Worm (Caenorhabditis elegans) whole organism, L1 larva: ENCODE results near the gene Y43F8B.9.

Experiments
- C34B4.2 ChIP-seq: sonication (generic microtip); optimal IDR thresholded peaks from 2 replicates; lab custom pipeline; 2017; ENCODE audit warnings: mild to moderate bottlenecking, missing genetic modification characterization, missing compliant biosample characterization
- F16B12.6 ChIP-seq: fragments of 150-350 bp; optimal IDR thresholded peaks from 2 replicates; lab custom pipeline; 2014; ENCODE audit warnings: missing biosample characterization, missing genetic modification characterization
- Y116A8C.19 ChIP-seq: sonication (generic microtip); optimal IDR thresholded peaks from 2 replicates; lab custom pipeline; 2016; ENCODE audit warnings: missing compliant biosample characterization, missing genetic modification characterization, borderline replicate concordance
- aly-2 ChIP-seq: fragments of 150-350 bp; optimal IDR thresholded peaks from 2 replicates; lab custom pipeline; 2014; ENCODE audit warnings: missing biosample characterization, missing genetic modification characterization
- ama-1 ChIP-seq: fragments of 150-350 bp; optimal IDR thresholded peaks from 2 replicates; lab custom pipeline; 2014
- blmp-1 ChIP-seq: fragments of 150-350 bp; optimal IDR thresholded peaks from 2 replicates; lab custom pipeline; 2014; ENCODE audit warnings: missing biosample characterization, missing genetic modification characterization
- ceh-63 ChIP-seq: fragments of 200-800 bp; sonication (Bioruptor generic); optimal IDR thresholded peaks from 2 replicates; lab custom pipeline; 2018; ENCODE audit warnings: mild to moderate bottlenecking, missing genetic modification characterization, missing compliant biosample characterization
- ceh-90 ChIP-seq: sonication (generic microtip); optimal IDR thresholded peaks from 2 replicates; lab custom pipeline; 2016; ENCODE audit warnings: missing genetic modification characterization, missing compliant biosample characterization
- dsc-1 ChIP-seq: sonication (generic microtip); optimal IDR thresholded peaks from 2 replicates; lab custom pipeline; 2016; ENCODE audit warnings: mild to moderate bottlenecking, missing genetic modification characterization, missing compliant biosample characterization
- efl-1 ChIP-seq, 4 experiments: fragments of 150-350 bp; optimal IDR thresholded peaks in 3 of 4; peaks in 1 of 4; 1 replicate in 1 of 4; 2 replicates in 3 of 4; lab custom pipeline; 2014; ENCODE audit warnings: missing biosample characterization in 2 of 4, missing genetic modification characterization in 2 of 4, missing genetic modification reagents in 2 of 4
- egl-27 ChIP-seq, 2 experiments: fragments of 150-350 bp in 1 of 2; sonication (generic microtip); optimal IDR thresholded peaks; 3 replicates each; lab custom pipeline; 2017 to 2018; ENCODE audit warnings: missing biosample characterization in 2 of 2, missing genetic modification characterization in 2 of 2, missing genetic modification reagents in 2 of 2
- elt-2 ChIP-seq: sonication (generic microtip); optimal IDR thresholded peaks from 2 replicates; lab custom pipeline; 2016; ENCODE audit warnings: missing genetic modification characterization, mild to moderate bottlenecking, inconsistent platforms, missing compliant biosample characterization, missing genetic modification reagents
- grh-1 ChIP-seq: fragments of 200-800 bp; sonication (Bioruptor generic); IDR thresholded peaks from 2 replicates; pipeline ENCODE4 v1.3.6; 2022; ENCODE audit warnings: missing genetic modification reagents, missing genetic modification characterization, missing compliant biosample characterization
- hlh-4 ChIP-seq: sonication (generic microtip); optimal IDR thresholded peaks from 2 replicates; lab custom pipeline; 2016; ENCODE audit warnings: mild to moderate bottlenecking, missing genetic modification characterization, missing compliant biosample characterization
- hpl-2 ChIP-seq: fragments of 150-350 bp; optimal IDR thresholded peaks from 2 replicates; lab custom pipeline; 2014; ENCODE audit warnings: missing biosample characterization, missing genetic modification reagents, missing genetic modification characterization
- isw-1 ChIP-seq: fragments of 200-800 bp; sonication (Bioruptor generic); IDR thresholded peaks from 2 replicates; pipeline ENCODE4 v1.3.6; 2022; ENCODE audit warnings: missing genetic modification characterization, missing compliant biosample characterization
- jun-1 ChIP-seq: fragments of 150-350 bp; optimal IDR thresholded peaks from 2 replicates; lab custom pipeline; 2014; ENCODE audit warnings: missing biosample characterization, missing genetic modification reagents, missing genetic modification characterization
- lin-14 ChIP-seq: fragments of 200-800 bp; sonication (Bioruptor generic); optimal IDR thresholded peaks from 2 replicates; lab custom pipeline; 2018; ENCODE audit warnings: mild to moderate bottlenecking, missing genetic modification characterization, moderate library complexity, missing compliant biosample characterization
- mab-9 ChIP-seq: fragments of 200-800 bp; sonication (Bioruptor generic); IDR thresholded peaks from 2 replicates; pipeline ENCODE4 v1.3.6; 2022; ENCODE audit warnings: missing genetic modification reagents, missing genetic modification characterization, missing compliant biosample characterization
- mdl-1 ChIP-seq, 2 experiments: fragments of 150-350 bp; optimal IDR thresholded peaks; 2 replicates each; lab custom pipeline; 2014 to 2017; ENCODE audit warnings: missing biosample characterization in 2 of 2, missing genetic modification characterization in 2 of 2, inconsistent platforms in 1 of 2
- mef-2 ChIP-seq: fragments of 150-350 bp; optimal IDR thresholded peaks from 2 replicates; lab custom pipeline; 2014; ENCODE audit warnings: missing biosample characterization, missing genetic modification characterization
- mep-1 ChIP-seq: fragments of 150-350 bp; optimal IDR thresholded peaks from 2 replicates; lab custom pipeline; 2014; ENCODE audit warnings: missing biosample characterization, missing genetic modification characterization
- nhr-19 ChIP-seq: fragments of 200-800 bp; sonication (Bioruptor generic); conservative IDR thresholded peaks from 2 replicates; pipeline ENCODE4 v1.3.6; 2022; ENCODE audit warnings: missing genetic modification characterization, missing compliant biosample characterization
- nhr-237 ChIP-seq: fragments of 150-350 bp; optimal IDR thresholded peaks from 2 replicates; lab custom pipeline; 2014; ENCODE audit warnings: missing biosample characterization, missing genetic modification characterization
- nhr-28 ChIP-seq: fragments of 150-350 bp; optimal IDR thresholded peaks from 2 replicates; lab custom pipeline; 2014; ENCODE audit warnings: missing biosample characterization, missing genetic modification characterization
- nhr-47 ChIP-seq: sonication (generic microtip); optimal IDR thresholded peaks from 2 replicates; lab custom pipeline; 2016; ENCODE audit warnings: mild to moderate bottlenecking, missing genetic modification characterization, moderate library complexity, missing compliant biosample characterization
- nhr-76 ChIP-seq: sonication (generic microtip); optimal IDR thresholded peaks from 2 replicates; lab custom pipeline; 2017; ENCODE audit warnings: missing biosample characterization, missing genetic modification characterization
- nhr-85 ChIP-seq: sonication (generic microtip); peaks from one replicate; lab custom pipeline; 2016; ENCODE audit warnings: missing genetic modification characterization, inconsistent platforms, missing compliant biosample characterization
- nhr-90 ChIP-seq: sonication (generic microtip); optimal IDR thresholded peaks from 2 replicates; lab custom pipeline; 2016; ENCODE audit warnings: mild to moderate bottlenecking, missing genetic modification characterization, missing compliant biosample characterization; ENCODE audit not compliant: poor library complexity
- pax-3 ChIP-seq: fragments of 200-800 bp; sonication (Bioruptor generic); optimal IDR thresholded peaks from 2 replicates; lab custom pipeline; 2018; ENCODE audit warnings: mild to moderate bottlenecking, missing genetic modification characterization, moderate library complexity, missing compliant biosample characterization
- pqm-1 ChIP-seq: sonication (generic microtip); optimal IDR thresholded peaks from 3 replicates; lab custom pipeline; 2017; ENCODE audit warnings: missing biosample characterization, missing genetic modification characterization
- snpc-4 ChIP-seq: fragments of 150-350 bp; optimal IDR thresholded peaks from 2 replicates; lab custom pipeline; 2014; ENCODE audit warnings: missing biosample characterization, missing genetic modification characterization
- unc-130 ChIP-seq: fragments of 150-350 bp; optimal IDR thresholded peaks from 2 replicates; lab custom pipeline; 2017; ENCODE audit warnings: missing biosample characterization, missing genetic modification characterization, inconsistent platforms
- vab-15 ChIP-seq: sonication (generic microtip); optimal IDR thresholded peaks from 2 replicates; lab custom pipeline; 2017; ENCODE audit warnings: missing genotype, mild to moderate bottlenecking, missing genetic modification characterization, missing compliant biosample characterization
- xbp-1 ChIP-seq: sonication (generic microtip); optimal IDR thresholded peaks from 2 replicates; lab custom pipeline; 2016; ENCODE audit warnings: missing genetic modification characterization, missing compliant biosample characterization

Gene Y43F8B.9

ce11 chrV:19512260-19512947, 34.5 kb downstream of the Y43F8B.9 start, which contains the start of gene Y43F8B.19:
Gene Y43F8B.19 (minus strand): TSS chrV:19512310.
- TF ChIP-seq hpl-2 (GFP tag; lab: Kevin White, UChicago) (no peak), efl-1 (optimal IDR thresholded peaks at IDR 0.05; lab: Kevin White, UChicago) (no peak), efl-1 (GFP tag; optimal IDR thresholded peaks at IDR 0.05 in 1 of 2; lab: Kevin White, UChicago) (peak in 1 of 2 experiments; percentile 6)

- TF ChIP-seq elt-2 (tag; lab: Kevin White, UChicago) (no peak), aly-2 (no peak), egl-27 (tag; optimal IDR thresholded peaks at IDR 0.05; lab: Kevin White, UChicago) (no peak), nhr-237 (tag; lab: Kevin White, UChicago) (no peak), mep-1 (tag; lab: Kevin White, UChicago) (no peak), mdl-1 (tag; optimal IDR thresholded peaks at IDR 0.05; lab: Kevin White, UChicago) (no peak), mab-9 (GFP tag; lab: Robert Waterston, UW) (no peak), xbp-1 (tag; lab: Kevin White, UChicago) (no peak), pax-3 (tag; lab: Kevin White, UChicago) (no peak), nhr-28 (tag; lab: Kevin White, UChicago) (no peak), vab-15 (tag; lab: Kevin White, UChicago) (no peak), nhr-90 (tag; lab: Kevin White, UChicago) (no peak), Y116A8C.19 (tag; lab: Kevin White, UChicago) (no peak), ceh-90 (tag; lab: Kevin White, UChicago) (no peak), isw-1 (no peak), dsc-1 (no peak), snpc-4 (no peak)
Measured at ce11 chrV:19513552-19513951, 35.6 kb downstream of the Y43F8B.9 start, which contains the start of gene phy-4. Gene phy-4 (minus strand): TSS chrV:19513652.

ce11 chrV:19518468-19519168, 40.7 kb downstream of the Y43F8B.9 start:
- no peak for TF ChIP-seq mef-2
- no peak for TF ChIP-seq pax-3 (tag; lab: Kevin White, UChicago)
- no peak for TF ChIP-seq nhr-47
- TF ChIP-seq F16B12.6 (tag; lab: Kevin White, UChicago): no peak
- TF ChIP-seq jun-1 (tag; lab: Kevin White, UChicago): no peak
- no peak for TF ChIP-seq ceh-63 (GFP tag; lab: Kevin White, UChicago)
- no peak for TF ChIP-seq unc-130 (tag; lab: Kevin White, UChicago)
- no peak for TF ChIP-seq nhr-76 (tag; lab: Kevin White, UChicago)
- no peak for TF ChIP-seq grh-1 (GFP tag; lab: Robert Waterston, UW)
- TF ChIP-seq ama-1 (lab: Kevin White, UChicago): no peak
- no peak for TF ChIP-seq mdl-1 (tag; optimal IDR thresholded peaks at IDR 0.05; lab: Kevin White, UChicago)
- no peak for TF ChIP-seq efl-1 (optimal IDR thresholded peaks at IDR 0.05; lab: Kevin White, UChicago)
- TF ChIP-seq efl-1 (GFP tag; optimal IDR thresholded peaks at IDR 0.05 in 1 of 2; lab: Kevin White, UChicago): no peak
- TF ChIP-seq nhr-85: no peak
- TF ChIP-seq lin-14 (GFP tag; lab: Kevin White, UChicago): no peak
- no peak for TF ChIP-seq pqm-1 (tag; lab: Kevin White, UChicago)
- no peak for TF ChIP-seq hlh-4 (tag; lab: Kevin White, UChicago)
- no peak for TF ChIP-seq blmp-1 (tag; lab: Kevin White, UChicago)
- TF ChIP-seq nhr-19 (GFP tag; lab: Robert Waterston, UW): no peak
- no peak for TF ChIP-seq C34B4.2 (tag; lab: Kevin White, UChicago)
- no peak for TF ChIP-seq xbp-1 (tag; lab: Kevin White, UChicago)
